Fruit fly (Drosophila melanogaster) Kc167 (cell line): ENCODE results near the gene WASp.

Experiments used
- Sin3A ChIP-seq: fragments of >200 bp; optimal IDR thresholded peaks from 2 replicates; lab custom pipeline; 2018; ENCODE audit warnings: missing external identifiers
- h ChIP-seq: fragments of >200 bp; optimal IDR thresholded peaks from 3 replicates; lab custom pipeline; 2018; ENCODE audit warnings: missing external identifiers
- insv ChIP-seq: fragments of >200 bp; optimal IDR thresholded peaks from 3 replicates; lab custom pipeline; 2018; ENCODE audit warnings: missing external identifiers
- psq ChIP-seq: fragments of >200 bp; optimal IDR thresholded peaks from 2 replicates; lab custom pipeline; 2017; ENCODE audit warnings: missing external identifiers

- TF ChIP-seq psq (no peak), insv (no peak), Sin3A (lab: Kevin White, UChicago) (no peak), h (lab: Kevin White, UChicago) (no peak)
Observed at dm6 chr3R:28830746-28831145, 1.1 kb downstream of the WASp start.
